Worm (Caenorhabditis elegans): ENCODE results near the gene srh-222.
A peak's percentile ranks its signal among the peaks of the same experiment; 100 is the strongest.

Gene srh-222

ce11 chrIV:4014341-4014826 is 34.8 kb downstream of the srh-222 start (continued):
- TF ChIP-seq egl-18 (GFP tag; IDR thresholded peaks at IDR 0.05) (no peak), zim-3 (tag; optimal IDR thresholded peaks at IDR 0.05) (no peak), let-526 (GFP tag; IDR thresholded peaks at IDR 0.05) (no peak), lin-40 (tag; optimal IDR thresholded peaks at IDR 0.05) (no peak), ztf-6 (GFP tag; IDR thresholded peaks at IDR 0.05) (no peak), sdz-38 (tag; optimal IDR thresholded peaks at IDR 0.05) (no peak), pbrm-1 (GFP tag; IDR thresholded peaks at IDR 0.05) (no peak), ccch-3 (GFP tag; optimal IDR thresholded peaks at IDR 0.05) (no peak), hsf-1 (GFP tag; IDR thresholded peaks at IDR 0.05) (no peak), snpc-1.1 (tag; optimal IDR thresholded peaks at IDR 0.05; ENCODE audit: insufficient read depth) (no peak), nhr-27 (tag; optimal IDR thresholded peaks at IDR 0.05) (no peak), lin-54 (GFP tag; optimal IDR thresholded peaks at IDR 0.05) (peak; percentile 11), somi-1 (GFP tag; optimal IDR thresholded peaks at IDR 0.05) (no peak)

DNA sequence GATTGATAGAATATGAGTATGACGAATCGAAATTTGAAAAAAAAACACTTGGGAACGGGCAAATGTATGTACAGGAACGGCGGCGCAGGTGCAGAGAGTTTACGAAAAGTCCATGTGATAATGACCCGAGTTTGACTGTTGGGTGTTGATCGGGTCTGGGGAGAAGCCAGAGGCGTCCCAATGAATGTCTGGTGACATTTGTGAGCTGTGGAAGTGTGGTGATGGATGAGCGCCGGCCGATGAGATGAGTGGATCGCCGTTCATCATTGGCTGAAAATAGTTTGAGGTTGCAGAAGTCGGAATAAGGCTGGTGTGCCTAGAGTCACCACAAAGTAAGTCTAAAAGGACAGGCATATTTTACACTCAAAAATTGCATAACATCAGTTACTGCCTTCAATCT is 36.0 kb downstream of the srh-222 start:
- TF ChIP-seq zim-3 (tag; optimal IDR thresholded peaks at IDR 0.05) (no peak), C06A6.2 (GFP tag; conservative IDR thresholded peaks at IDR 0.05) (no peak), Y79H2A.3 (GFP tag; conservative IDR thresholded peaks at IDR 0.05) (no peak), K12H6.12 (tag; optimal IDR thresholded peaks at IDR 0.05) (no peak), rpc-1 (optimal IDR thresholded peaks at IDR 0.05) (no peak), rpc-1 (tag; optimal IDR thresholded peaks at IDR 0.05) (no peak), mxl-1 (tag; optimal IDR thresholded peaks at IDR 0.05) (no peak), rec-8 (tag; optimal IDR thresholded peaks at IDR 0.05) (no peak), let-526 (GFP tag; IDR thresholded peaks at IDR 0.05) (no peak), gei-17 (GFP tag; optimal IDR thresholded peaks at IDR 0.05) (no peak), hrde-1 (tag; optimal IDR thresholded peaks at IDR 0.05; ENCODE audit: borderline replicate concordance) (no peak), dpl-1 (GFP tag; optimal IDR thresholded peaks at IDR 0.05) (no peak), aptf-2 (GFP tag; conservative IDR thresholded peaks at IDR 0.05) (no peak), xnd-1 (tag; optimal IDR thresholded peaks at IDR 0.05) (no peak), nfyb-1 (GFP tag; IDR thresholded peaks at IDR 0.05) (no peak), mes-4 (tag; optimal IDR thresholded peaks at IDR 0.05) (no peak), ztf-3 (GFP tag; optimal IDR thresholded peaks at IDR 0.05) (no peak), nfya-1 (tag; optimal IDR thresholded peaks at IDR 0.05; ENCODE audit: borderline replicate concordance, insufficient read depth) (no peak)

ce11 chrIV:4016723-4017122 is 37.1 kb downstream of the srh-222 start:
- TF ChIP-seq lag-1 (GFP tag; IDR thresholded peaks at IDR 0.05) (no peak), ccch-3 (GFP tag; optimal IDR thresholded peaks at IDR 0.05) (no peak), snpc-1.1 (tag; optimal IDR thresholded peaks at IDR 0.05; ENCODE audit: insufficient read depth) (no peak), zfh-2 (GFP tag; conservative IDR thresholded peaks at IDR 0.05) (peak; percentile 73), F39B2.1 (GFP tag; IDR thresholded peaks at IDR 0.05) (no peak), nfyb-1 (GFP tag; IDR thresholded peaks at IDR 0.05) (0 out of 2 replicates have a peak, but pooled peaks have one; percentile 38), egrh-3 (GFP tag; IDR thresholded peaks at IDR 0.05) (peak; percentile 43; the same call in 1 of the 2 replicates), cebp-1 (GFP tag; IDR thresholded peaks at IDR 0.05) (no peak), cebp-1 (tag; optimal IDR thresholded peaks at IDR 0.05) (no peak), ceh-79 (tag; optimal IDR thresholded peaks at IDR 0.05) (no peak), K11D2.4 (GFP tag; IDR thresholded peaks at IDR 0.05) (no peak), atf-7 (tag; optimal IDR thresholded peaks at IDR 0.05) (no peak), tbx-9 (tag; optimal IDR thresholded peaks at IDR 0.05; ENCODE audit: borderline replicate concordance) (no peak)

All from whole organism, young adult.